Worm (Caenorhabditis elegans): ENCODE results near the gene F49E10.4.

ce11 chrX:5826976-5827375, 48.7 kb upstream of the F49E10.4 start:
- TF ChIP-seq ztf-23 (GFP tag; IDR thresholded peaks at IDR 0.05) = no peak
- no peak for TF ChIP-seq cog-1 (tag; optimal IDR thresholded peaks at IDR 0.05)
